Fruit fly (Drosophila melanogaster): Measurements from ENCODE around the gene CG15564.

Gene CG15564

DNA sequence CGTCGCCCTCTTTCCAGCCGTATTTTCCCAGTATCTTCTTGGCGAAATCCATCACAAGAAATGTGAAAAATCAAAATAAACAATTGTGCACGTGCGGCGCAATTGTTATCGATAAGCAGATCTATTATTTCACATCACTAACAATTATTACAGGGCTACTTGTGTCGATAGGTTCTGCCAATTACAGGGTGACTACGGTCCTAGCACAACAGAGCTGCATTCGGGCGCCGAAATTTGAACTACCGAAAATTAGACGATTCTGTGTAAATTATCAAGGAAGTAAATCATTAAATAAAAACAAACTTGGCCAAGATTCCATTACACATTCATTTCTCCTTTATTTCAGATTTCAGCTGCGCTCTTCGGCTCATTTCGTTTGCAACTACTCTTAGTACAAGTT is 19.3 kb downstream of the CG15564 start, which contains the start of gene CG15561 (continued):
- TF ChIP-seq CG17568 (GFP tag; optimal IDR thresholded peaks at IDR 0.05) (no peak), CG11093 (GFP tag; IDR thresholded peaks at IDR 0.05) (no peak), emc (GFP tag; optimal IDR thresholded peaks at IDR 0.05) (peak; percentile 22), CG34376 (GFP tag; optimal IDR thresholded peaks at IDR 0.05) (peak; percentile 40), trh (GFP tag; optimal IDR thresholded peaks at IDR 0.05) (no peak), da (GFP tag; optimal IDR thresholded peaks at IDR 0.05) (no peak), CG7372 (GFP tag; IDR thresholded peaks at IDR 0.05) (no peak), nmo (GFP tag; optimal IDR thresholded peaks at IDR 0.05) (peak; percentile 49), cato (GFP tag; optimal IDR thresholded peaks at IDR 0.05; ENCODE audit: borderline replicate concordance) (no peak), BEAF-32 (GFP tag; optimal IDR thresholded peaks at IDR 0.05) (peak; percentile 72), bsh (GFP tag; optimal IDR thresholded peaks at IDR 0.05) (no peak), CG6272 (GFP tag; IDR thresholded peaks at IDR 0.05) (no peak), CG34224 (GFP tag; IDR thresholded peaks at IDR 0.05; ENCODE audit: partially characterized antibody) (no peak), CG31388 (GFP tag; optimal IDR thresholded peaks at IDR 0.05) (no peak), CG4820 (GFP tag; optimal IDR thresholded peaks at IDR 0.05) (no peak), Scr (GFP tag; IDR thresholded peaks at IDR 0.05; ENCODE audit: partially characterized antibody) (no peak), CG4360 (GFP tag; IDR thresholded peaks at IDR 0.05) (no peak), CG1602 (GFP tag; optimal IDR thresholded peaks at IDR 0.05) (no peak), CG1233 (GFP tag; optimal IDR thresholded peaks at IDR 0.05) (peak; percentile 49), gfzf (GFP tag; optimal IDR thresholded peaks at IDR 0.05) (peak; percentile 42), dmrt11E (tag; optimal IDR thresholded peaks at IDR 0.05) (peak; percentile 19), CG32532 (GFP tag; IDR thresholded peaks at IDR 0.05) (no peak), dimm (GFP tag; IDR thresholded peaks at IDR 0.05) (no peak), CG4617 (GFP tag; optimal IDR thresholded peaks at IDR 0.05; ENCODE audit: borderline replicate concordance) (peak; percentile 1), gsb (GFP tag; IDR thresholded peaks at IDR 0.05) (no peak)

DNA sequence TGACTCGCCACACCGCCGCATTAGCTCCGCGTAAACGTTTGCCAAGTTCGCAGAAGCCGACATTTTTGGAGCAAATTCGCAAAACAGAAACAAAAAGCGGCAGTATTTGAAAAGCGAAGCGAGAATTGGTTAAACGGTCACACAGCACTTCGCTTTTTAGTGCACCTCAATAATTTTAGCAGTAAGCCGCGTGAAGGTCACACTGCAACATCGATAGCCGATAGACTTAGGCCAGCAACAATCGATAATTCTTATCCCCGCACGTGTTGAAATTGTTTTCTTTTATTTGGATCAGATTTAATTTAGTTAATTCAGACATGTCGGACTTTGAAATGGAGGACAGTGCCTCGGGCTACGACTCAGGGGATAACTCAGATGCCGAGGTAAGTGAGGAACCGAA is 21.9 kb downstream of the CG15564 start, which contains the start of the genes Zwilch and CG1542:
Gene Zwilch, minus strand, starts transcription at position 150 of the 400 bp plus-strand sequence.
Gene CG1542, plus strand, starts transcription at position 232 of the 400 bp plus-strand sequence.
- TF ChIP-seq CG31365 (tag; optimal IDR thresholded peaks at IDR 0.05): no peak
- TF ChIP-seq CG2712 (tag; optimal IDR thresholded peaks at IDR 0.05): no peak
- TF ChIP-seq lilli (GFP tag; optimal IDR thresholded peaks at IDR 0.05): no peak
- no peak for TF ChIP-seq crc (GFP tag; optimal IDR thresholded peaks at IDR 0.05)
- TF ChIP-seq CG1832 (GFP tag; optimal IDR thresholded peaks at IDR 0.05): no peak
- peak; percentile 25 for TF ChIP-seq CoRest (tag; optimal IDR thresholded peaks at IDR 0.05)
- no peak for TF ChIP-seq ac (GFP tag; optimal IDR thresholded peaks at IDR 0.05)
- TF ChIP-seq lov (optimal IDR thresholded peaks at IDR 0.05): no peak
- TF ChIP-seq lov (GFP tag; IDR thresholded peaks at IDR 0.05): no peak
- no peak for TF ChIP-seq CG9609 (GFP tag; optimal IDR thresholded peaks at IDR 0.05)
- TF ChIP-seq dm (GFP tag; optimal IDR thresholded peaks at IDR 0.05): peak; percentile 96
- no peak for TF ChIP-seq B-H1 (GFP tag; IDR thresholded peaks at IDR 0.05)
- TF ChIP-seq fd96Cb (tag; optimal IDR thresholded peaks at IDR 0.05): no peak
- TF ChIP-seq Gsc (GFP tag; IDR thresholded peaks at IDR 0.05): no peak
- no peak for TF ChIP-seq Dip2 (GFP tag; IDR thresholded peaks at IDR 0.05)
- TF ChIP-seq cwo (GFP tag; optimal IDR thresholded peaks at IDR 0.05): peak; percentile 80
- TF ChIP-seq Bdp1 (GFP tag; optimal IDR thresholded peaks at IDR 0.05): no peak
- TF ChIP-seq grau (tag; optimal IDR thresholded peaks at IDR 0.05): no peak
- TF ChIP-seq Nf-YC (tag; optimal IDR thresholded peaks at IDR 0.05): no peak
- peak; percentile 97 for TF ChIP-seq E2f2 (GFP tag; IDR thresholded peaks at IDR 0.05)
- TF ChIP-seq CG14710 (tag; optimal IDR thresholded peaks at IDR 0.05): peak; percentile 63
- TF ChIP-seq CG13287 (GFP tag; IDR thresholded peaks at IDR 0.05; ENCODE audit: partially characterized antibody): peak; percentile 86
- no peak for TF ChIP-seq fd3F (GFP tag; optimal IDR thresholded peaks at IDR 0.05)
- TF ChIP-seq Med (GFP tag): no peak
- no peak for TF ChIP-seq CG2199 (GFP tag; IDR thresholded peaks at IDR 0.05)
- no peak for TF ChIP-seq Blimp-1 (GFP tag; optimal IDR thresholded peaks at IDR 0.05)
- TF ChIP-seq Scr (GFP tag; IDR thresholded peaks at IDR 0.05; ENCODE audit: partially characterized antibody): peak; percentile 70
- TF ChIP-seq CG4617 (GFP tag; optimal IDR thresholded peaks at IDR 0.05; ENCODE audit: borderline replicate concordance): peak; percentile 65
- TF ChIP-seq Adf1 (GFP tag; IDR thresholded peaks at IDR 0.05): no peak

Data from whole organism, embryonic.